Fruit fly (Drosophila melanogaster): ENCODE measurements around the gene CG34043.

CG34043 gene

DNA sequence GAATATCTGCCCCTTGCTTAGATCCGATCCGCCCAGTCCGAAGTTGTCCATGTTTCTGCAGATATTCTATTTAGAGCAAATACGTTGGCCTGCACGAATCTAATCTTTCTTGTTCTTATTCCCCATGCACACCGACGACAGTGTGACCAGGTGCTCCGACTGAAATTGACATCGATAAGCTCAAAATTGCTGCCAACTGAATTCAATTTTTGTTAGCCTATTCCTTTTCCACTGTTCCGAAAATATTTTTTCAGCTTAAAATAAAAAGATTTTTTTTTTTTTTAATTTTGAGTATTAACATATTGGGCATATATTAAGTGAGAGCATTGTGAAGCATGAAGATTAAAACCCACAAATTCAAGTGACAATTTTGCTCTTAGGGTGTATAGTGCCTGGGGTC, 23.1 kb upstream of the CG34043 start, which contains the start of gene nmd (continued):
- no peak for TF ChIP-seq CG5180 (GFP tag; optimal IDR thresholded peaks at IDR 0.05)
- no peak for TF ChIP-seq Fer2 (tag; optimal IDR thresholded peaks at IDR 0.05)
- TF ChIP-seq CG7786 (GFP tag; optimal IDR thresholded peaks at IDR 0.05), result no peak
- TF ChIP-seq CG10274 (GFP tag; optimal IDR thresholded peaks at IDR 0.05), result no peak
- TF ChIP-seq Usf (GFP tag; optimal IDR thresholded peaks at IDR 0.05), result no peak
- TF ChIP-seq CG1832 (GFP tag; optimal IDR thresholded peaks at IDR 0.05), result no peak
- no peak for TF ChIP-seq H2.0 (GFP tag; IDR thresholded peaks at IDR 0.05)
- TF ChIP-seq zen2 (GFP tag; IDR thresholded peaks at IDR 0.05; ENCODE audit: partially characterized antibody), result no peak
- TF ChIP-seq unc-4 (GFP tag; IDR thresholded peaks at IDR 0.05; ENCODE audit: partially characterized antibody), result peak; percentile 30; the same call in 1 of the 2 replicates
- TF ChIP-seq H15 (GFP tag; IDR thresholded peaks at IDR 0.05), result no peak
- TF ChIP-seq CG12155 (GFP tag; optimal IDR thresholded peaks at IDR 0.05), result no peak
- no peak for TF ChIP-seq CG6765 (GFP tag; optimal IDR thresholded peaks at IDR 0.05)
- TF ChIP-seq Mad (GFP tag; optimal IDR thresholded peaks at IDR 0.05), result no peak
- no peak for TF ChIP-seq CTCF (GFP tag; optimal IDR thresholded peaks at IDR 0.05)
- peak; percentile 86 for TF ChIP-seq gfzf (GFP tag; optimal IDR thresholded peaks at IDR 0.05)
- no peak for TF ChIP-seq Abd-B (GFP tag; optimal IDR thresholded peaks at IDR 0.05)
- no peak for TF ChIP-seq CG14965 (GFP tag; optimal IDR thresholded peaks at IDR 0.05; ENCODE audit: borderline replicate concordance)
- TF ChIP-seq ap (GFP tag; IDR thresholded peaks at IDR 0.05), result no peak
- TF ChIP-seq eyg (GFP tag; optimal IDR thresholded peaks at IDR 0.05), result no peak
- TF ChIP-seq CG1233 (GFP tag; optimal IDR thresholded peaks at IDR 0.05), result no peak
- no peak for TF ChIP-seq gcm (GFP tag; optimal IDR thresholded peaks at IDR 0.05)
- TF ChIP-seq CG30431 (GFP tag; optimal IDR thresholded peaks at IDR 0.05), result no peak
- TF ChIP-seq btn (GFP tag; optimal IDR thresholded peaks at IDR 0.05), result no peak
- peak; percentile 26 for TF ChIP-seq CG13894 (tag; optimal IDR thresholded peaks at IDR 0.05)
- no peak for TF ChIP-seq bcd (GFP tag; optimal IDR thresholded peaks at IDR 0.05)
- TF ChIP-seq pnt (GFP tag; optimal IDR thresholded peaks at IDR 0.05), result no peak
- TF ChIP-seq CG15011 (GFP tag; optimal IDR thresholded peaks at IDR 0.05), result no peak
- no peak for TF ChIP-seq Antp (GFP tag; optimal IDR thresholded peaks at IDR 0.05)
- TF ChIP-seq Dip2 (GFP tag; IDR thresholded peaks at IDR 0.05), result no peak
- peak; percentile 42 for TF ChIP-seq CG14710 (tag; optimal IDR thresholded peaks at IDR 0.05)
- TF ChIP-seq Bteb2 (GFP tag; optimal IDR thresholded peaks at IDR 0.05), result no peak
- TF ChIP-seq danr (GFP tag; IDR thresholded peaks at IDR 0.05), result no peak
- TF ChIP-seq Sry-β (GFP tag; optimal IDR thresholded peaks at IDR 0.05), result no peak
- TF ChIP-seq CG12236 (GFP tag; optimal IDR thresholded peaks at IDR 0.05), result no peak
- TF ChIP-seq fd102C (GFP tag; optimal IDR thresholded peaks at IDR 0.05), result no peak
- no peak for TF ChIP-seq lov (optimal IDR thresholded peaks at IDR 0.05)
- no peak for TF ChIP-seq lov (GFP tag; IDR thresholded peaks at IDR 0.05)
- no peak for TF ChIP-seq twi (tag; optimal IDR thresholded peaks at IDR 0.05)
- TF ChIP-seq nom (GFP tag; optimal IDR thresholded peaks at IDR 0.05), result peak; percentile 24
- TF ChIP-seq tx (GFP tag; optimal IDR thresholded peaks at IDR 0.05), result no peak
- TF ChIP-seq HLHmδ (GFP tag; optimal IDR thresholded peaks at IDR 0.05), result no peak
- TF ChIP-seq wek (GFP tag; optimal IDR thresholded peaks at IDR 0.05), result no peak
- TF ChIP-seq CG42726 (GFP tag; IDR thresholded peaks at IDR 0.05; ENCODE audit: partially characterized antibody), result no peak
- TF ChIP-seq knrl (GFP tag; IDR thresholded peaks at IDR 0.05; ENCODE audit: partially characterized antibody), result no peak; the same call in 2 of the 3 replicates
- no peak for TF ChIP-seq CG32532 (GFP tag; IDR thresholded peaks at IDR 0.05)
- no peak for TF ChIP-seq CG17359 (tag; optimal IDR thresholded peaks at IDR 0.05)
- TF ChIP-seq CG8944 (GFP tag; optimal IDR thresholded peaks at IDR 0.05), result no peak
- no peak for TF ChIP-seq CG16863 (GFP tag; optimal IDR thresholded peaks at IDR 0.05)
- no peak for TF ChIP-seq az2 (GFP tag; optimal IDR thresholded peaks at IDR 0.05)
- TF ChIP-seq fru (optimal IDR thresholded peaks at IDR 0.05), result no peak
- no peak for TF ChIP-seq CG12744 (GFP tag; optimal IDR thresholded peaks at IDR 0.05)
- TF ChIP-seq CG13296 (GFP tag; optimal IDR thresholded peaks at IDR 0.05), result no peak
- no peak for TF ChIP-seq CG14050 (GFP tag; IDR thresholded peaks at IDR 0.05)
